Worm (Caenorhabditis elegans) whole organism, L4 larva: ENCODE results near the gene rpl-23.

Experiments used
- F37D6.2 ChIP-seq: sonication (generic microtip); optimal IDR thresholded peaks from 2 replicates; lab custom pipeline; 2016; ENCODE audit warnings: mild to moderate bottlenecking, missing genetic modification characterization, missing compliant biosample characterization
- R02D3.7 ChIP-seq: fragments of 150-350 bp; sonication (generic microtip); optimal IDR thresholded peaks from 3 replicates; lab custom pipeline; 2014; ENCODE audit warnings: missing biosample characterization, missing genetic modification characterization
- T20F7.1 ChIP-seq: fragments of 200-800 bp; sonication (Bioruptor generic); optimal IDR thresholded peaks from 2 replicates; lab custom pipeline; 2018; ENCODE audit warnings: mild to moderate bottlenecking, missing genetic modification characterization, missing compliant biosample characterization
- T26A8.4 ChIP-seq: fragments of 200-800 bp; sonication (Bioruptor generic); IDR thresholded peaks from 2 replicates; pipeline ENCODE4 v1.3.6; 2022; ENCODE audit warnings: missing genetic modification characterization, missing compliant biosample characterization
- Y5F2A.4 ChIP-seq: fragments of 200-800 bp; sonication (Bioruptor generic); optimal IDR thresholded peaks from 2 replicates; lab custom pipeline; 2018; ENCODE audit warnings: mild to moderate bottlenecking, missing genetic modification characterization, missing compliant biosample characterization
- Y75B8A.6 ChIP-seq: fragments of 200-800 bp; sonication (Bioruptor generic); IDR thresholded peaks from 2 replicates; pipeline ENCODE4 v1.3.6; 2022; ENCODE audit warnings: missing genetic modification reagents, missing genetic modification characterization, missing compliant biosample characterization
- ZK337.2 ChIP-seq: fragments of 200-800 bp; sonication (Bioruptor generic); IDR thresholded peaks from 2 replicates; pipeline ENCODE4 v1.3.6; 2022; ENCODE audit warnings: missing genetic modification reagents, missing genetic modification characterization, missing compliant biosample characterization
- aha-1 ChIP-seq: fragments of 150-350 bp; peaks from one replicate; lab custom pipeline; 2014; ENCODE audit warnings: missing biosample characterization, missing genetic modification characterization
- ama-1 ChIP-seq: fragments of 150-350 bp; optimal IDR thresholded peaks from 2 replicates; lab custom pipeline; 2014; ENCODE audit warnings: inconsistent platforms, mixed read lengths
- arid-1 ChIP-seq: fragments of 200-800 bp; sonication (Bioruptor generic); conservative IDR thresholded peaks from 2 replicates; pipeline ENCODE4 v1.3.6; 2022; ENCODE audit warnings: missing genetic modification reagents, missing genetic modification characterization, missing compliant biosample characterization
- attf-4 ChIP-seq: sonication (generic microtip); optimal IDR thresholded peaks from 3 replicates; lab custom pipeline; 2017; ENCODE audit warnings: missing biosample characterization, missing genetic modification characterization
- ceh-20 ChIP-seq: fragments of 200-800 bp; sonication (Bioruptor generic); IDR thresholded peaks from 2 replicates; pipeline ENCODE4 v1.3.6; 2022; ENCODE audit warnings: missing genetic modification reagents, missing genetic modification characterization, missing compliant biosample characterization
- ceh-28 ChIP-seq: fragments of 150-350 bp; optimal IDR thresholded peaks from 2 replicates; lab custom pipeline; 2014; ENCODE audit warnings: missing biosample characterization, missing genetic modification reagents, missing genetic modification characterization
- ceh-32 ChIP-seq: sonication (generic microtip); optimal IDR thresholded peaks from 2 replicates; lab custom pipeline; 2016; ENCODE audit warnings: mild to moderate bottlenecking, missing genetic modification characterization, missing compliant biosample characterization; ENCODE audit not compliant: poor library complexity
- ceh-62 ChIP-seq: sonication (generic microtip); optimal IDR thresholded peaks from 2 replicates; lab custom pipeline; 2017; ENCODE audit warnings: missing biosample characterization, missing genetic modification characterization
- cey-2 ChIP-seq: sonication (generic microtip); optimal IDR thresholded peaks from 3 replicates; lab custom pipeline; 2017; ENCODE audit warnings: missing genetic modification characterization, mild to moderate bottlenecking, missing compliant biosample characterization, antibody characterized with exemption, borderline replicate concordance; ENCODE audit not compliant: insufficient read depth
- daf-8 ChIP-seq: fragments of 200-800 bp; sonication (Bioruptor generic); IDR thresholded peaks from 2 replicates; pipeline ENCODE4 v1.3.6; 2022; ENCODE audit warnings: missing genetic modification characterization, missing compliant biosample characterization
- dve-1 ChIP-seq: sonication (generic microtip); optimal IDR thresholded peaks from 2 replicates; lab custom pipeline; 2017; ENCODE audit warnings: antibody characterized with exemption, mild to moderate bottlenecking, missing genetic modification characterization, missing compliant biosample characterization; ENCODE audit not compliant: insufficient read depth
- egl-43 ChIP-seq: fragments of 200-800 bp; sonication (Bioruptor generic); IDR thresholded peaks from 2 replicates; pipeline ENCODE4 v1.3.6; 2022; ENCODE audit warnings: missing genetic modification reagents, missing genetic modification characterization, missing compliant biosample characterization
- gei-8 ChIP-seq: fragments of 200-800 bp; sonication (Bioruptor generic); optimal IDR thresholded peaks from 2 replicates; lab custom pipeline; 2018; ENCODE audit warnings: mild to moderate bottlenecking, missing genetic modification characterization, missing compliant biosample characterization
- hlh-11 ChIP-seq: fragments of 200-800 bp; sonication (Bioruptor generic); optimal IDR thresholded peaks from 2 replicates; lab custom pipeline; 2018; ENCODE audit warnings: mild to moderate bottlenecking, missing genetic modification characterization, missing compliant biosample characterization
- lin-15B ChIP-seq: fragments of 150-350 bp; sonication (generic microtip); optimal IDR thresholded peaks from 3 replicates; lab custom pipeline; 2014; ENCODE audit warnings: missing biosample characterization, missing genetic modification characterization
- lin-29 ChIP-seq: fragments of 200-800 bp; sonication (Bioruptor generic); IDR thresholded peaks from 2 replicates; pipeline ENCODE4 v1.3.6; 2022; ENCODE audit warnings: missing genetic modification reagents, missing genetic modification characterization, missing compliant biosample characterization
- lin-38 ChIP-seq: fragments of 200-800 bp; sonication (Bioruptor generic); IDR thresholded peaks from 2 replicates; pipeline ENCODE4 v1.3.6; 2022; ENCODE audit warnings: missing genetic modification reagents, missing genetic modification characterization, missing compliant biosample characterization
- lin-39 ChIP-seq: fragments of 150-350 bp; optimal IDR thresholded peaks from 2 replicates; lab custom pipeline; 2014; ENCODE audit warnings: missing biosample characterization, missing genetic modification reagents, missing genetic modification characterization
- madf-5 ChIP-seq, 2 experiments: fragments of 200-800 bp; sonication (Bioruptor generic); IDR thresholded peaks; 2 replicates each; pipeline ENCODE4 v1.3.6; 2022; ENCODE audit warnings: missing compliant biosample characterization in 2 of 2, missing genetic modification characterization in 2 of 2
- mep-1 ChIP-seq: fragments of 150-350 bp; sonication (generic microtip); optimal IDR thresholded peaks from 3 replicates; lab custom pipeline; 2014; ENCODE audit warnings: missing biosample characterization, missing genetic modification characterization
- mxl-3 ChIP-seq: fragments of 200-800 bp; sonication (Bioruptor generic); optimal IDR thresholded peaks from 2 replicates; lab custom pipeline; 2018; ENCODE audit warnings: mild to moderate bottlenecking, missing genetic modification characterization, missing compliant biosample characterization
- nhr-10 ChIP-seq: fragments of 150-350 bp; optimal IDR thresholded peaks from 2 replicates; lab custom pipeline; 2014; ENCODE audit warnings: missing biosample characterization, missing genetic modification characterization
- nhr-76 ChIP-seq: fragments of 150-350 bp; optimal IDR thresholded peaks from 2 replicates; lab custom pipeline; 2014; ENCODE audit warnings: missing biosample characterization, missing genetic modification characterization
- nhr-77 ChIP-seq: fragments of 150-350 bp; optimal IDR thresholded peaks from 2 replicates; lab custom pipeline; 2014; ENCODE audit warnings: missing biosample characterization, missing genetic modification characterization
- sdz-12 ChIP-seq: fragments of 200-800 bp; sonication (Bioruptor generic); optimal IDR thresholded peaks from 2 replicates; lab custom pipeline; 2018; ENCODE audit warnings: mild to moderate bottlenecking, missing genetic modification characterization, missing compliant biosample characterization
- unc-39 ChIP-seq: sonication (generic microtip); optimal IDR thresholded peaks from 2 replicates; lab custom pipeline; 2017; ENCODE audit warnings: missing biosample characterization, missing genetic modification characterization
- vab-7 ChIP-seq: fragments of 200-800 bp; sonication (Bioruptor generic); IDR thresholded peaks from 2 replicates; pipeline ENCODE4 v1.3.6; 2022; ENCODE audit warnings: missing genetic modification reagents, missing genetic modification characterization, missing compliant biosample characterization
- zip-2 ChIP-seq: fragments of 150-350 bp; optimal IDR thresholded peaks from 2 replicates; lab custom pipeline; 2014; ENCODE audit warnings: missing biosample characterization, missing genetic modification characterization
- ztf-11 ChIP-seq: fragments of 150-350 bp; optimal IDR thresholded peaks from 2 replicates; lab custom pipeline; 2014; ENCODE audit warnings: missing biosample characterization, missing genetic modification characterization
- ztf-7 ChIP-seq: fragments of 150-350 bp; optimal IDR thresholded peaks from 2 replicates; lab custom pipeline; 2014; ENCODE audit warnings: missing biosample characterization, missing genetic modification characterization

Gene rpl-23

DNA sequence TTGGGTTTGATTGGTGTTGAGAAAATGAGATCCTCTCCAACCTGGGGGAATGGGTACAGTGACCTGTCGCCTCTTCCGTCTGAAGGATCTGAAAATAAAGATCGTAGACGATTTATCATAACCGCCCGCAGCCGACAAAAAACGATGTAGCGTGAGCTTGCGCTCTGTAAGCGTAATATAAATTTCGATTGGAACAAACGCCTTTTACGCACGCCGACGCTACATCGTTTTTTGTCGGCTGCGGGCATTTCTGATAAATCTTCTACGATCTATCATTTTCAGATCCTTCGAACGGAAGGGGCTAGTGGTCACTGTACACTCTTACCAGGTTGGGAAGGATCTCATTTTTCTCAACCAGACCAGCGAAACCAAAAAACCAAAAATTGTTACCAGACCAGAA is 42.4 kb upstream of the rpl-23 start:
- TF ChIP-seq T26A8.4 (GFP tag; lab: Robert Waterston, UW) (no peak), aha-1 (peak; percentile 63), mep-1 (tag; lab: Kevin White, UChicago) (no peak)

ce11 chrIII:5747185-5747584 is 41.3 kb upstream of the rpl-23 start, which contains the start of gene B0244.4:
Gene B0244.4 (plus strand): TSS chrIII:5747485.
- TF ChIP-seq lin-29, result no peak
- no peak for TF ChIP-seq egl-43
- no peak for TF ChIP-seq ceh-62 (tag; lab: Kevin White, UChicago)
- no peak for TF ChIP-seq nhr-10
- TF ChIP-seq ama-1 (lab: Kevin White, UChicago), result no peak
- TF ChIP-seq ceh-32 (tag; lab: Kevin White, UChicago), result no peak
- TF ChIP-seq vab-7 (GFP tag; lab: Robert Waterston, UW), result no peak
- no peak for TF ChIP-seq Y5F2A.4
- TF ChIP-seq lin-39, result no peak
- TF ChIP-seq nhr-77 (tag; lab: Kevin White, UChicago), result no peak
- TF ChIP-seq cey-2 (tag; lab: Kevin White, UChicago), result no peak
- TF ChIP-seq ceh-28 (tag; lab: Kevin White, UChicago), result no peak
- TF ChIP-seq arid-1 (GFP tag; lab: Robert Waterston, UW), result no peak
- TF ChIP-seq zip-2, result no peak
- TF ChIP-seq unc-39 (tag; lab: Kevin White, UChicago), result no peak
- TF ChIP-seq attf-4 (tag; lab: Kevin White, UChicago), result no peak
- TF ChIP-seq dve-1, result no peak

DNA sequence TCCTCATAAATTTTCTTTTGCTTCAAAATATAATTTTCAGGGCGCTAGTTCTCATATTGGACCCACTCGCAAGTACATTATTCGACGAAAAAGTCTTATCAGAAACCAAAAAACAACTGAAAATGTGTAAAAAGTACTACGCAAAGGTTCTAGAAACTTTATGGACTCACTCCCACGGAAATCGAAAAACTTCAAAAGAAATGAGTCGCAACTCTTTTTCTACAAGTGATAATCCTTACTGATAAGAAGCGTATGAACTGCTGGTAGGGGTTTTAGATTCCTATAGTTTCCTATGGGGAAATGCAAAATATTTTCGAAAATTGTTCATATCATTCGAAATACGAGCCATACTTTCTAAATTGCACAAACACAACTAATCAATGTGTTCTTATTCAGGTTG is 38.7 kb upstream of the rpl-23 start, which contains the start of gene B0244.5:
B0244.5 (plus strand) TSS at position 301 of the 400 bp plus-strand sequence.
- TF ChIP-seq ceh-32 (tag; lab: Kevin White, UChicago) (no peak), madf-5 (GFP tag; IDR thresholded peaks at IDR 0.05; lab: Robert Waterston, UW) (no peak), mxl-3 (no peak), F37D6.2 (tag; lab: Kevin White, UChicago) (no peak), nhr-76 (tag; lab: Kevin White, UChicago) (no peak), R02D3.7 (no peak)
- TF ChIP-seq, all 104 proteins: peak for 0

DNA sequence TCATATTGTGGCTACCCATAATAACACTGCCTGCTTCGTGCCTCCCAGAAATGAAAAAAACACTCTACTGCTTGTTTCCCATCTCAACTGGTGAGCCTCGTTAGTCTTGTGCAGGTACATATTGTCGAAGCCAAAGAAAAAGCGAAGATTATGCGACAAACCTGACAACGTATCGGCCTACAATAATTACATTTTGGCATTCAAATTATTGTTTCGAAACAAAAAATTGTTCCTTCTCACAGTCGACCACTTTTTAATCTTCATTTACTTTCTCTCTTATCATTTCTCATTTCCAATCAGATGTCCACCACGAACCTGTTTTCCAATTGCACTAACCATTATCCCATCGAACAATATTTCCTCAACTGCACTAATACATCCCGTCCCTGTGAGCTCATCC is 37.2 kb upstream of the rpl-23 start, which contains the start of gene B0244.15:
B0244.15 (plus strand) TSS at position 301 of the 400 bp plus-strand sequence.
- TF ChIP-seq ceh-20 (GFP tag; lab: Robert Waterston, UW) (no peak), F37D6.2 (tag; lab: Kevin White, UChicago) (no peak), ZK337.2 (GFP tag; lab: Robert Waterston, UW) (no peak), gei-8 (no peak), lin-39 (no peak), ztf-11 (tag; lab: Kevin White, UChicago) (no peak), lin-38 (GFP tag; lab: Robert Waterston, UW) (no peak), T20F7.1 (GFP tag; lab: Kevin White, UChicago) (no peak), unc-39 (tag; lab: Kevin White, UChicago) (no peak), lin-15B (tag; lab: Kevin White, UChicago) (no peak), hlh-11 (tag; lab: Kevin White, UChicago) (no peak), daf-8 (GFP tag; lab: Robert Waterston, UW) (no peak), ztf-7 (tag; lab: Kevin White, UChicago) (no peak), ceh-32 (tag; lab: Kevin White, UChicago) (no peak), ama-1 (lab: Kevin White, UChicago) (no peak), sdz-12 (GFP tag; lab: Kevin White, UChicago) (no peak), Y75B8A.6 (GFP tag; lab: Robert Waterston, UW) (no peak)
